Worm (Caenorhabditis elegans) whole organism, L3 larva: ENCODE measurements around the gene F17E9.4.
"Not testable (repeated sequence)": the region's sequence is repeated elsewhere in the genome, so short reads cannot be mapped to it uniquely, and the experiment has no call there.

Experiments
- aly-2 ChIP-seq: fragments of 150-350 bp; optimal IDR thresholded peaks from 2 replicates; lab custom pipeline; 2014; ENCODE audit warnings: missing biosample characterization, missing genetic modification characterization
- ama-1 ChIP-seq: fragments of 150-350 bp; optimal IDR thresholded peaks from 2 replicates; lab custom pipeline; 2018
- ceh-9 ChIP-seq: sonication (generic microtip); optimal IDR thresholded peaks from 2 replicates; lab custom pipeline; 2018; ENCODE audit warnings: missing biosample characterization, missing genetic modification characterization
- daf-12 ChIP-seq: fragments of 150-350 bp; optimal IDR thresholded peaks from 2 replicates; lab custom pipeline; 2014; ENCODE audit warnings: missing biosample characterization, missing genetic modification reagents, missing genetic modification characterization
- egl-27 ChIP-seq: sonication (generic microtip); optimal IDR thresholded peaks from 4 replicates; lab custom pipeline; 2017; ENCODE audit warnings: missing biosample characterization, missing genetic modification reagents, missing genetic modification characterization
- elt-1 ChIP-seq: fragments of 150-350 bp; optimal IDR thresholded peaks from 2 replicates; lab custom pipeline; 2014; ENCODE audit warnings: missing biosample characterization, missing genetic modification characterization
- elt-2 ChIP-seq: sonication (generic microtip); optimal IDR thresholded peaks from 2 replicates; lab custom pipeline; 2016; ENCODE audit warnings: missing genetic modification reagents, mild to moderate bottlenecking, missing genetic modification characterization, missing compliant biosample characterization
- elt-3 ChIP-seq, 3 experiments: fragments of 150-350 bp in 1 of 3; sonication (generic microtip) in 2 of 3; optimal IDR thresholded peaks; 2 replicates in 2 of 3; 4 replicates in 1 of 3; lab custom pipeline; 2014 to 2017; ENCODE audit warnings: missing biosample characterization in 3 of 3, missing genetic modification characterization in 3 of 3
- fkh-2 ChIP-seq: fragments of 150-350 bp; optimal IDR thresholded peaks from 2 replicates; lab custom pipeline; 2014; ENCODE audit warnings: missing biosample characterization, missing genetic modification reagents, missing genetic modification characterization
- fos-1 ChIP-seq: fragments of 150-350 bp; optimal IDR thresholded peaks from 2 replicates; lab custom pipeline; 2014; ENCODE audit warnings: missing biosample characterization, missing genetic modification characterization
- lin-15B ChIP-seq: fragments of 150-350 bp; optimal IDR thresholded peaks from 2 replicates; lab custom pipeline; 2014; ENCODE audit warnings: missing biosample characterization, missing genetic modification characterization
- mdl-1 ChIP-seq: fragments of 150-350 bp; optimal IDR thresholded peaks from 2 replicates; lab custom pipeline; 2014; ENCODE audit warnings: missing biosample characterization, missing genetic modification characterization
- mml-1 ChIP-seq: fragments of 150-350 bp; sonication (generic microtip); optimal IDR thresholded peaks from 3 replicates; lab custom pipeline; 2014; ENCODE audit warnings: missing biosample characterization, missing genetic modification characterization
- nfya-1 ChIP-seq: sonication (generic microtip); optimal IDR thresholded peaks from 2 replicates; lab custom pipeline; 2017; ENCODE audit warnings: missing genetic modification characterization, mild to moderate bottlenecking, missing compliant biosample characterization, antibody characterized with exemption, moderate library complexity; ENCODE audit not compliant: insufficient read depth
- nhr-11 ChIP-seq: fragments of 150-350 bp; optimal IDR thresholded peaks from 2 replicates; lab custom pipeline; 2014; ENCODE audit warnings: missing biosample characterization, missing genetic modification characterization
- nhr-23 ChIP-seq: fragments of 150-350 bp; optimal IDR thresholded peaks from 2 replicates; lab custom pipeline; 2014; ENCODE audit warnings: missing biosample characterization, missing genetic modification reagents, missing genetic modification characterization
- nhr-25 ChIP-seq: sonication (generic microtip); optimal IDR thresholded peaks from 2 replicates; lab custom pipeline; 2017; ENCODE audit warnings: missing biosample characterization, missing genetic modification characterization
- nhr-43 ChIP-seq: sonication (generic microtip); optimal IDR thresholded peaks from 2 replicates; lab custom pipeline; 2016; ENCODE audit warnings: mild to moderate bottlenecking, missing genetic modification characterization, missing compliant biosample characterization; ENCODE audit not compliant: poor library complexity, severe bottlenecking
- nhr-67 ChIP-seq: fragments of 150-350 bp; optimal IDR thresholded peaks from 2 replicates; lab custom pipeline; 2014; ENCODE audit warnings: missing biosample characterization, missing genetic modification characterization
- nhr-76 ChIP-seq: fragments of 150-350 bp; sonication (generic microtip); optimal IDR thresholded peaks from 5 replicates; lab custom pipeline; 2014; ENCODE audit warnings: missing biosample characterization, missing genetic modification characterization
- nhr-77 ChIP-seq: fragments of 150-350 bp; optimal IDR thresholded peaks from 2 replicates; lab custom pipeline; 2014; ENCODE audit warnings: missing biosample characterization, missing genetic modification characterization
- pha-4 ChIP-seq: fragments of 150-350 bp; optimal IDR thresholded peaks from 2 replicates; lab custom pipeline; 2014; ENCODE audit warnings: missing biosample characterization, missing genetic modification reagents, missing genetic modification characterization
- pqm-1 ChIP-seq: fragments of 150-350 bp; optimal IDR thresholded peaks from 2 replicates; lab custom pipeline; 2017; ENCODE audit warnings: missing biosample characterization, missing genetic modification characterization, inconsistent platforms
- sea-2 ChIP-seq: fragments of 150-350 bp; sonication (generic microtip); optimal IDR thresholded peaks from 4 replicates; lab custom pipeline; 2014; ENCODE audit warnings: missing biosample characterization, missing genetic modification reagents, missing genetic modification characterization
- snpc-4 ChIP-seq: fragments of 150-350 bp; optimal IDR thresholded peaks from 2 replicates; lab custom pipeline; 2014; ENCODE audit warnings: missing biosample characterization, missing genetic modification characterization
- unc-39 ChIP-seq: sonication (generic microtip); optimal IDR thresholded peaks from 4 replicates; lab custom pipeline; 2017; ENCODE audit warnings: missing biosample characterization, missing genetic modification characterization
- unc-62 ChIP-seq: fragments of 150-350 bp; sonication (generic microtip); optimal IDR thresholded peaks from 4 replicates; lab custom pipeline; 2014; ENCODE audit warnings: missing biosample characterization, missing genetic modification reagents, missing genetic modification characterization
- ztf-11 ChIP-seq: fragments of 150-350 bp; optimal IDR thresholded peaks from 2 replicates; lab custom pipeline; 2014; ENCODE audit warnings: missing biosample characterization, missing genetic modification characterization
- ztf-4 ChIP-seq: fragments of 150-350 bp; optimal IDR thresholded peaks from 2 replicates; lab custom pipeline; 2014; ENCODE audit warnings: missing biosample characterization, missing genetic modification characterization

The F17E9.4 gene

ce11 chrIV:8347051-8347450 is 1.1 kb upstream of the F17E9.4 start, which contains the start of the genes F17E9.18 and F17E9.15:
Gene F17E9.18 (minus strand): TSS chrIV:8347151.
Gene F17E9.15 (plus strand): TSS chrIV:8347418.
- TF ChIP-seq ceh-9 (tag; lab: Kevin White, UChicago) (no peak), nfya-1 (no peak), mdl-1 (tag; lab: Kevin White, UChicago) (no peak), elt-3 (tag; optimal IDR thresholded peaks at IDR 0.05; lab: Kevin White, UChicago) (no peak), nhr-76 (no peak)

- not testable (repeated sequence) for TF ChIP-seq elt-3 (tag; optimal IDR thresholded peaks at IDR 0.05; lab: Kevin White, UChicago); snpc-4 (tag; lab: Kevin White, UChicago); pha-4 (tag; lab: Kevin White, UChicago)
These were observed 3.9 kb downstream of the F17E9.4 start, which contains the start of gene F17E9.16 for ce11 chrIV:8352036-8352435. Gene F17E9.16 (plus strand): TSS chrIV:8352336.

ce11 chrIV:8354572-8354971 is 6.4 kb downstream of the F17E9.4 start, which contains the start of gene F17E9.3:
Gene F17E9.3 (plus strand): TSS chrIV:8354872.
- TF ChIP-seq sea-2 (GFP tag; lab: Kevin White, UChicago) (no peak), fkh-2 (tag; lab: Kevin White, UChicago) (no peak), elt-2 (no peak), elt-3 (tag; optimal IDR thresholded peaks at IDR 0.05; lab: Kevin White, UChicago) (no peak), nhr-23 (tag; lab: Kevin White, UChicago) (no peak), unc-62 (GFP tag; lab: Kevin White, UChicago) (no peak), egl-27 (tag; lab: Kevin White, UChicago) (no peak), nhr-67 (tag; lab: Kevin White, UChicago) (no peak), fos-1 (tag; lab: Kevin White, UChicago) (no peak), ztf-11 (no peak), pqm-1 (tag; lab: Kevin White, UChicago) (no peak), unc-39 (tag; lab: Kevin White, UChicago) (no peak)

- no peak for TF ChIP-seq unc-62 (GFP tag; lab: Kevin White, UChicago)
- no peak for TF ChIP-seq aly-2 (tag; lab: Kevin White, UChicago)
- TF ChIP-seq sea-2 (GFP tag; lab: Kevin White, UChicago), result no peak
- no peak for TF ChIP-seq nhr-77 (tag; lab: Kevin White, UChicago)
- no peak for TF ChIP-seq nfya-1
- no peak for TF ChIP-seq nhr-43 (tag; lab: Kevin White, UChicago)
- TF ChIP-seq ztf-4 (tag; lab: Kevin White, UChicago), result no peak
- no peak for TF ChIP-seq nhr-25 (tag; lab: Kevin White, UChicago)
- no peak for TF ChIP-seq egl-27 (tag; lab: Kevin White, UChicago)
- TF ChIP-seq lin-15B (tag; lab: Kevin White, UChicago), result no peak
- no peak for TF ChIP-seq daf-12 (tag; lab: Kevin White, UChicago)
- TF ChIP-seq elt-2, result no peak
- TF ChIP-seq elt-1 (tag; lab: Kevin White, UChicago), result no peak
- TF ChIP-seq ama-1 (lab: Kevin White, UChicago), result no peak
- TF ChIP-seq, all 47 proteins: peak for 0
These were observed 7.4 kb downstream of the F17E9.4 start, which contains the start of the genes F17E9.2 and col-116 for ce11 chrIV:8355592-8355991. Gene F17E9.2 (plus strand): TSS chrIV:8355892. Gene col-116 (plus strand): TSS chrIV:8355906.

- no peak for TF ChIP-seq nhr-67 (tag; lab: Kevin White, UChicago)
- TF ChIP-seq sea-2 (GFP tag; lab: Kevin White, UChicago), result no peak
- no peak for TF ChIP-seq mml-1 (tag; lab: Kevin White, UChicago)
These were observed 9.1 kb downstream of the F17E9.4 start for ce11 chrIV:8357299-8357698.

- TF ChIP-seq nhr-11 (tag; lab: Kevin White, UChicago) (no peak), fos-1 (tag; lab: Kevin White, UChicago) (no peak)
These were observed 10.3 kb downstream of the F17E9.4 start, which contains the start of gene D2096.13 for ce11 chrIV:8358492-8358891. Gene D2096.13 (minus strand): TSS chrIV:8358592.
